Worm (Caenorhabditis elegans): ENCODE data around the gene T09A5.4.

DNA sequence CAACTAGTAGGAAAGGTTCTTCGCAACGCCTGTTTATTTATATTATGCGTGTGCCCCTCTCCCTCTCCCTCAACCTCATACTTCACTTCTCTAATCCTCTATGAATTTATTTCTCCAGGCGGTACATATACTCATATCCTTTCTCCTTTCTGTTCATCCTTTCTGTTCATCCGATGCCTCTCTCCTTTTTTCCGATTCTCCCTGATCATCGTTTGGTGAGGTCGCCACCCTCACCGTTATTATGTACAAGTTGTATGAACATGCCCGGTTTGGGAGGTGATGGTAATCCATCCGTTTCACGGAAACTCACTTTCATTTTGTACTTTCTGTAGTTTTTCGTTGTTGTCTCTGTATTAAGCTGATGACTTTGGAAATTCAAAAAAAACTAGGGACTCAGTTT is 6.3 kb upstream of the T09A5.4 start:
- TF ChIP-seq ama-1 (optimal IDR thresholded peaks at IDR 0.05) (no peak), hnd-1 (tag; optimal IDR thresholded peaks at IDR 0.05) (no peak)
